Fruit fly (Drosophila melanogaster) whole organism, wandering third instar larva: ENCODE data around the gene cpb.

Experiments used
- Abd-B ChIP-seq: fragments of >200 bp; optimal IDR thresholded peaks from 2 replicates; lab custom pipeline; 2017; ENCODE audit warnings: missing biosample characterization, missing genetic modification characterization
- Dif ChIP-seq: fragments of 200-275, 200-300 bp; sonication (Bioruptor generic); optimal IDR thresholded peaks from 2 replicates; lab custom pipeline; 2018; ENCODE audit warnings: missing biosample characterization, missing genetic modification characterization; ENCODE audit not compliant: partially characterized antibody
- ey ChIP-seq: fragments of 200-800 bp; sonication (Bioruptor generic); optimal IDR thresholded peaks from 2 replicates; lab custom pipeline; 2016; ENCODE audit warnings: missing biosample characterization, missing genetic modification characterization
- foxo ChIP-seq, 2 experiments: fragments of 200-800 bp; sonication (Bioruptor generic); optimal IDR thresholded peaks; 2 replicates in 1 of 2; 3 replicates in 1 of 2; lab custom pipeline; 2016 to 2017; ENCODE audit warnings: missing biosample characterization in 2 of 2, missing genetic modification characterization in 2 of 2
- fru ChIP-seq: fragments of 200-800 bp; sonication (Bioruptor generic); optimal IDR thresholded peaks from 3 replicates; lab custom pipeline; 2016; ENCODE audit warnings: missing biosample characterization, mild to moderate bottlenecking, missing genetic modification characterization
- h ChIP-seq: fragments of 200-800 bp; sonication (Bioruptor generic); optimal IDR thresholded peaks from 3 replicates; lab custom pipeline; 2016; ENCODE audit warnings: missing biosample characterization, mild to moderate bottlenecking, missing genetic modification characterization
- pan ChIP-seq: fragments of >200 bp; optimal IDR thresholded peaks from 2 replicates; lab custom pipeline; 2017
- tai ChIP-seq: sonication (Bioruptor generic); optimal IDR thresholded peaks from 2 replicates; lab custom pipeline; 2016; ENCODE audit warnings: missing biosample characterization, missing genetic modification characterization
- usp ChIP-seq: fragments of >200 bp; optimal IDR thresholded peaks from 2 replicates; lab custom pipeline; 2017; ENCODE audit warnings: missing biosample characterization, missing genetic modification characterization

dm6 chr2L:1692857-1693256 is 11.8 kb upstream of the cpb start:
- TF ChIP-seq h (GFP tag; lab: Kevin White, UChicago) (peak; percentile 82), Dif (GFP tag; lab: Kevin White, UChicago) (no peak), pan (lab: Kevin White, UChicago) (no peak), usp (no peak), foxo (GFP tag; optimal IDR thresholded peaks at IDR 0.05; lab: Kevin White, UChicago) (no peak), Abd-B (GFP tag; lab: Kevin White, UChicago) (no peak), ey (GFP tag; lab: Kevin White, UChicago) (no peak), tai (GFP tag; lab: Kevin White, UChicago) (no peak), fru (no peak)
